Fruit fly (Drosophila melanogaster): ENCODE measurements around the gene osp.

dm6 chr2L:14588134-14588533 is 101.0 kb downstream of the osp start, which contains the start of gene CG42680:
- no peak for TF ChIP-seq gl (tag; optimal IDR thresholded peaks at IDR 0.05)
- TF ChIP-seq Pif1A (GFP tag; optimal IDR thresholded peaks at IDR 0.05) = no peak
